Fruit fly (Drosophila melanogaster) whole organism, pupa: ENCODE measurements around the gene cerv.
A peak's percentile ranks its signal among the peaks of the same experiment; 100 is the strongest.

Source experiments
- CG10348 ChIP-seq: fragments of 200-800 bp; sonication (Bioruptor generic); IDR thresholded peaks from 2 replicates; pipeline ENCODE4 v1.3.6; 2022; ENCODE audit warnings: missing biosample characterization, missing genetic modification characterization
- CG12605 ChIP-seq: fragments of 200-800 bp; sonication (Bioruptor generic); IDR thresholded peaks from 2 replicates; pipeline ENCODE4 v1.3.6; 2022; ENCODE audit warnings: missing biosample characterization, missing genetic modification characterization
- CG13204 ChIP-seq: fragments of 200-800 bp; sonication (Bioruptor generic); optimal IDR thresholded peaks from 2 replicates; lab custom pipeline; 2018; ENCODE audit warnings: missing biosample characterization, mild to moderate bottlenecking, missing genetic modification characterization, moderate library complexity
- CG14655 ChIP-seq: fragments of 200-800 bp; sonication (Bioruptor generic); optimal IDR thresholded peaks from 3 replicates; lab custom pipeline; 2017; ENCODE audit warnings: mild to moderate bottlenecking, missing biosample characterization, missing genetic modification reagents, missing genetic modification characterization
- CG15710 ChIP-seq: fragments of 200-800 bp; sonication (Bioruptor generic); optimal IDR thresholded peaks from 2 replicates; lab custom pipeline; 2018; ENCODE audit warnings: missing biosample characterization, mild to moderate bottlenecking, missing genetic modification characterization, moderate library complexity
- CG17806 ChIP-seq: fragments of 200-800 bp; sonication (Bioruptor generic); optimal IDR thresholded peaks from 2 replicates; lab custom pipeline; 2018; ENCODE audit warnings: missing biosample characterization, mild to moderate bottlenecking, missing genetic modification characterization, moderate library complexity
- CG32121 ChIP-seq: fragments of 200-800 bp; sonication (Bioruptor generic); IDR thresholded peaks from 2 replicates; pipeline ENCODE4 v1.3.6; 2022; ENCODE audit warnings: missing biosample characterization, missing genetic modification characterization
- CG34367 ChIP-seq: fragments of 200-800 bp; sonication (Bioruptor generic); optimal IDR thresholded peaks from 2 replicates; lab custom pipeline; 2018; ENCODE audit warnings: missing biosample characterization, mild to moderate bottlenecking, missing genetic modification characterization
- CG4496 ChIP-seq: fragments of 200-800 bp; sonication (Bioruptor generic); IDR thresholded peaks from 3 replicates; pipeline ENCODE4 v1.3.6; 2022; ENCODE audit warnings: missing biosample characterization, missing genetic modification characterization
- CG8159 ChIP-seq: fragments of 200-800 bp; sonication (Bioruptor generic); optimal IDR thresholded peaks from 3 replicates; lab custom pipeline; 2018; ENCODE audit warnings: missing biosample characterization, mild to moderate bottlenecking, missing genetic modification characterization, moderate library complexity
- CG8301 ChIP-seq: fragments of 200-800 bp; sonication (Bioruptor generic); optimal IDR thresholded peaks from 2 replicates; lab custom pipeline; 2018; ENCODE audit warnings: missing biosample characterization, mild to moderate bottlenecking, missing genetic modification characterization
- CG9948 ChIP-seq: fragments of 200-800 bp; sonication (Bioruptor generic); optimal IDR thresholded peaks from 2 replicates; lab custom pipeline; 2018; ENCODE audit warnings: missing biosample characterization, mild to moderate bottlenecking, missing genetic modification characterization, moderate library complexity
- D1 ChIP-seq: fragments of 200-800 bp; sonication (Bioruptor generic); optimal IDR thresholded peaks from 2 replicates; lab custom pipeline; 2018; ENCODE audit warnings: missing biosample characterization, mild to moderate bottlenecking, missing genetic modification characterization, moderate library complexity
- EcR ChIP-seq: fragments of 200-800 bp; sonication (Bioruptor generic); optimal IDR thresholded peaks from 3 replicates; lab custom pipeline; 2019; ENCODE audit warnings: missing biosample characterization, missing genetic modification characterization, mild to moderate bottlenecking, moderate library complexity, missing genetic modification reagents
- Ets98B ChIP-seq: fragments of 200-800 bp; sonication (Bioruptor generic); IDR thresholded peaks from 2 replicates; pipeline ENCODE4 v1.3.6; 2022; ENCODE audit warnings: missing biosample characterization, missing genetic modification characterization
- Pif1A ChIP-seq: fragments of 200-800 bp; sonication (Bioruptor generic); optimal IDR thresholded peaks from 3 replicates; lab custom pipeline; 2016; ENCODE audit warnings: missing biosample characterization, missing genetic modification characterization
- Pif1B ChIP-seq: fragments of 200-800 bp; sonication (Bioruptor generic); optimal IDR thresholded peaks from 3 replicates; lab custom pipeline; 2016; ENCODE audit warnings: missing biosample characterization, missing genetic modification characterization
- Snoo ChIP-seq: fragments of 200-800 bp; sonication (Bioruptor generic); optimal IDR thresholded peaks from 3 replicates; lab custom pipeline; 2017; ENCODE audit warnings: missing biosample characterization, mild to moderate bottlenecking, missing genetic modification characterization, inconsistent platforms
- fd96Ca ChIP-seq: fragments of 200-800 bp; sonication (Bioruptor generic); IDR thresholded peaks from 3 replicates; pipeline ENCODE4 v1.3.6; 2022; ENCODE audit warnings: missing biosample characterization, missing genetic modification characterization
- gl ChIP-seq: fragments of 200-800 bp; sonication (Bioruptor generic); optimal IDR thresholded peaks from 2 replicates; lab custom pipeline; 2018; ENCODE audit warnings: missing biosample characterization, mild to moderate bottlenecking, missing genetic modification characterization
- rn ChIP-seq: fragments of 200-800 bp; sonication (Bioruptor generic); IDR thresholded peaks from 2 replicates; pipeline ENCODE4 v1.3.6; 2022; ENCODE audit warnings: missing biosample characterization, missing genetic modification characterization

Gene cerv

DNA sequence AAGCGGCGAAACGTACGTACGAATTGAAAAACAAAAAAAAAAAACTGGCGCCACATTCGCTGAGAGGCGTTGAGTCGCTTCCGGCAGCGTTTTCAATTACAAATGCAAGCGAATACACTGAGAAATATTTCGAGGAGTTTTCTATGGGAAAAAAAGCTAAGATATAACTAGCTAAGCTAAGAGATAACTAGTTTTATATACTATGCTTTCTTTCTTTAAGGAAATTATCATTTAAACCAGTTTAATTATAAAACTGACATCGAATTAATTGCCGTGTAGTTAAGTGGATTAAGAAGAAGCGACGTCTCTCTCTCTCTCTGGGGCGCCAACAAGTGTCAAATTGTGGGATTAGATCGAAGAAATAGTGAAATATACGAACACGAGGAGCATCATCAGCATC lies 37.5 kb upstream of the cerv start:
- TF ChIP-seq CG15710 (peak; percentile 27), CG4496 (GFP tag; lab: Robert Waterston, UW) (peak; percentile 77; the same call in 2 of the 3 replicates), CG13204 (GFP tag; lab: Kevin White, UChicago) (no peak), CG9948 (tag; lab: Kevin White, UChicago) (peak; percentile 50), CG8159 (tag; lab: Kevin White, UChicago) (peak; percentile 51), CG32121 (GFP tag; lab: Robert Waterston, UW) (peak; percentile 63), D1 (tag; lab: Kevin White, UChicago) (no peak), Pif1B (no peak), gl (no peak), EcR (GFP tag; lab: Kevin White, UChicago) (no peak), Ets98B (peak; percentile 49), Pif1A (GFP tag; lab: Kevin White, UChicago) (peak; percentile 28), fd96Ca (no peak), CG14655 (GFP tag; lab: Kevin White, UChicago) (peak; percentile 73), Snoo (peak; percentile 33), CG17806 (tag; lab: Kevin White, UChicago) (peak; percentile 51), rn (GFP tag; lab: Robert Waterston, UW) (no peak), CG34367 (tag; lab: Kevin White, UChicago) (peak; percentile 19), CG8301 (tag; lab: Kevin White, UChicago) (peak; percentile 71), CG10348 (GFP tag; lab: Robert Waterston, UW) (no peak), CG12605 (GFP tag; lab: Robert Waterston, UW) (peak; percentile 75)

DNA sequence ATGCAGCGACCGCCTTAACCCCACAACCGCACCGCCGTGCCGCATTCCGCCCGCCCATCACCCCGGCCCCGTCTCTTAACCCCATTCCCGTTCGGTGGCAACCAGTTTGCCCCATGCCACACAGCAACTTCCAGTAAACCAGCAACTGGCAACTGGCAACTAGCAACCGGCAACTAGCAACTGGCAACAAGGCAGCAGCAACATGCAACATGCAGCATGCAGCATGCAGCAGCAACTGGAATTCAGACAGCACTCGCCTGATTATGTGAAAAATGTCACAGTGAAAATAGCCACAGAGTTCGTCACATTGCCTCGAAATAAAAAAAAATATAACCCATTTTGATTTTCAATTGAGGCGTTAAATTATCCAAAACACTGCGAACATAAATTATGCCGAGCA lies 33.8 kb upstream of the cerv start:
- TF ChIP-seq EcR (GFP tag; lab: Kevin White, UChicago): no peak
- no peak for TF ChIP-seq Ets98B
- peak; percentile 5; the same call in 1 of the 2 replicates for TF ChIP-seq CG12605 (GFP tag; lab: Robert Waterston, UW)
- TF ChIP-seq CG8159 (tag; lab: Kevin White, UChicago): no peak
- no peak for TF ChIP-seq fd96Ca
- no peak for TF ChIP-seq Snoo
- no peak for TF ChIP-seq rn (GFP tag; lab: Robert Waterston, UW)
- no peak for TF ChIP-seq CG15710
- no peak for TF ChIP-seq gl
- TF ChIP-seq CG17806 (tag; lab: Kevin White, UChicago): no peak
- no peak for TF ChIP-seq CG9948 (tag; lab: Kevin White, UChicago)
- TF ChIP-seq CG13204 (GFP tag; lab: Kevin White, UChicago): peak; percentile 75
- no peak for TF ChIP-seq Pif1A (GFP tag; lab: Kevin White, UChicago)
- no peak for TF ChIP-seq Pif1B
- no peak for TF ChIP-seq CG10348 (GFP tag; lab: Robert Waterston, UW)
- no peak for TF ChIP-seq D1 (tag; lab: Kevin White, UChicago)
- TF ChIP-seq CG8301 (tag; lab: Kevin White, UChicago): no peak
- no peak for TF ChIP-seq CG14655 (GFP tag; lab: Kevin White, UChicago)
- TF ChIP-seq CG32121 (GFP tag; lab: Robert Waterston, UW): no peak
- TF ChIP-seq CG4496 (GFP tag; lab: Robert Waterston, UW): peak; percentile 31; the same call in 1 of the 3 replicates
- no peak for TF ChIP-seq CG34367 (tag; lab: Kevin White, UChicago)

DNA sequence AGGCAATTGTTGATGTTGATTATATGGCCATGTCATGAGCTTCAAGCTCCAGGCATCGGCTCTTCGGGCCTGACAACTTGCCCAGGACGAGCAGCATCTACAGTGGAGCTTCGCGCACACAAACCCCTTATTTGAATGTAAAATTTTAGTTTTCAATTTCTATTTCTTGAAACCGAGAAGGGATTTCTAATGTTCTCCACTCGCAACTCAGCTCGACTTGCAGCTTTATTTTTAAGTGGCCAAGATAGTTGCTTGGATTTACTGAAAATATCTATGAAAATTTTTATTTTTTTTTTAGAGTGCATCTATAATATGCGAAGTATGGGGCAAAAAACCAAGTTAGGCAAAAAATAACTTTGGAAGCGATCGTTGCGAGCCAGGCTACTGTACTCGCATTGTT lies 33.0 kb upstream of the cerv start:
- TF ChIP-seq Pif1A (GFP tag; lab: Kevin White, UChicago): peak; percentile 26
- TF ChIP-seq CG8159 (tag; lab: Kevin White, UChicago): peak; percentile 14
- TF ChIP-seq fd96Ca: no peak
- TF ChIP-seq CG12605 (GFP tag; lab: Robert Waterston, UW): no peak
- TF ChIP-seq CG4496 (GFP tag; lab: Robert Waterston, UW): peak; percentile 35; the same call in 1 of the 3 replicates
- no peak for TF ChIP-seq CG32121 (GFP tag; lab: Robert Waterston, UW)
- TF ChIP-seq CG34367 (tag; lab: Kevin White, UChicago): no peak
- TF ChIP-seq Snoo: no peak
- TF ChIP-seq gl: no peak
- TF ChIP-seq CG8301 (tag; lab: Kevin White, UChicago): peak; percentile 35
- TF ChIP-seq CG14655 (GFP tag; lab: Kevin White, UChicago): peak; percentile 61
- peak; percentile 12 for TF ChIP-seq CG15710
- TF ChIP-seq CG10348 (GFP tag; lab: Robert Waterston, UW): no peak
- peak; percentile 27 for TF ChIP-seq CG9948 (tag; lab: Kevin White, UChicago)
- TF ChIP-seq D1 (tag; lab: Kevin White, UChicago): no peak
- no peak for TF ChIP-seq CG13204 (GFP tag; lab: Kevin White, UChicago)
- no peak for TF ChIP-seq Ets98B
- TF ChIP-seq Pif1B: no peak
- TF ChIP-seq CG17806 (tag; lab: Kevin White, UChicago): peak; percentile 31
- no peak for TF ChIP-seq rn (GFP tag; lab: Robert Waterston, UW)
- TF ChIP-seq EcR (GFP tag; lab: Kevin White, UChicago): no peak

DNA sequence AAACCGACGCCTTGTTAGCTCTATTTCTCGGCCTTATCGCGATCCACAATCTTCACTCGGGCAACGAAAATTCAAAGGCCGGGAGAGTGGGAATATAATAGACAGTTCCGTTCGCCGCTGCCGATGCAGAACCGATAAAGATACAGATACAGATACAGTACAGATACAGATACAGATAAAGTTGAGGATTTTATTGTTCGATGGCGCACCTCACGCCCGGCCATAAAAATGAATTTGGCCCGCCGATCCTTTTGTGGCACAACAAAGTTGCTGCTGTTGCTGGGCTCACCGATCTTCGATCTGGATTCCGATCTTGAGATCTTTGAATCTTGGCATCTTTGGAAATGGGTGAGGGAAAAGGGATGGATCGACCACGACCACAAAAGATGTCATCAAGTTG lies 32.2 kb upstream of the cerv start:
- TF ChIP-seq CG9948 (tag; lab: Kevin White, UChicago) (no peak), gl (no peak), Snoo (no peak), CG15710 (no peak), CG34367 (tag; lab: Kevin White, UChicago) (no peak), CG10348 (GFP tag; lab: Robert Waterston, UW) (no peak), fd96Ca (no peak), CG8159 (tag; lab: Kevin White, UChicago) (no peak)

DNA sequence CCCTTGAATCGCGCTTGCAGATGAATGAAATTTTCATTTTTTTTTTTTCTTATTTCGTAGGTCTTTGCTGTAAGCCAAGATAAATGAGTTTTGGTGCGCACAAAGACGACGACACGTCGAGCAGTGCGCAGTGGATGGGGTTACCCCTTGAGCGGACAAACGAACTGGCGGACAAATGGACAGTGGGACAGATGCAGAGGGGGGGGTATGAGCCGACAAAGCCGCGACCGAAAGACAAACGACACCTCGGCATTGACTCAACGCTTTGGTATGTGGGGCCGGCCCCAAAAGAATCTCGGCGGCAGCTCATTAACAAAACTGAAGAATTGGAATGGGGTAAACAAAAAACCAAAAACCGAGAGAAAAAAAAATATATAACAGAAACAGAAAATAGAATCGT lies 31.4 kb upstream of the cerv start:
- no peak for TF ChIP-seq CG32121 (GFP tag; lab: Robert Waterston, UW)
- TF ChIP-seq CG9948 (tag; lab: Kevin White, UChicago): no peak
- no peak for TF ChIP-seq Pif1B
- no peak for TF ChIP-seq CG12605 (GFP tag; lab: Robert Waterston, UW)
- TF ChIP-seq CG8301 (tag; lab: Kevin White, UChicago): no peak
- no peak for TF ChIP-seq Pif1A (GFP tag; lab: Kevin White, UChicago)
- TF ChIP-seq gl: no peak
- TF ChIP-seq CG14655 (GFP tag; lab: Kevin White, UChicago): no peak
- TF ChIP-seq CG17806 (tag; lab: Kevin White, UChicago): no peak
- no peak for TF ChIP-seq EcR (GFP tag; lab: Kevin White, UChicago)
- no peak for TF ChIP-seq Snoo
- TF ChIP-seq CG10348 (GFP tag; lab: Robert Waterston, UW): no peak
- TF ChIP-seq CG4496 (GFP tag; lab: Robert Waterston, UW): no peak
- TF ChIP-seq Ets98B: no peak
- TF ChIP-seq CG15710: no peak
- no peak for TF ChIP-seq CG34367 (tag; lab: Kevin White, UChicago)
- no peak for TF ChIP-seq CG13204 (GFP tag; lab: Kevin White, UChicago)
- TF ChIP-seq rn (GFP tag; lab: Robert Waterston, UW): no peak
